Worm (Caenorhabditis elegans): ENCODE data around the gene F25H9.6.
A peak's percentile ranks its signal among the peaks of the same experiment; 100 is the strongest.

The F25H9.6 gene

DNA sequence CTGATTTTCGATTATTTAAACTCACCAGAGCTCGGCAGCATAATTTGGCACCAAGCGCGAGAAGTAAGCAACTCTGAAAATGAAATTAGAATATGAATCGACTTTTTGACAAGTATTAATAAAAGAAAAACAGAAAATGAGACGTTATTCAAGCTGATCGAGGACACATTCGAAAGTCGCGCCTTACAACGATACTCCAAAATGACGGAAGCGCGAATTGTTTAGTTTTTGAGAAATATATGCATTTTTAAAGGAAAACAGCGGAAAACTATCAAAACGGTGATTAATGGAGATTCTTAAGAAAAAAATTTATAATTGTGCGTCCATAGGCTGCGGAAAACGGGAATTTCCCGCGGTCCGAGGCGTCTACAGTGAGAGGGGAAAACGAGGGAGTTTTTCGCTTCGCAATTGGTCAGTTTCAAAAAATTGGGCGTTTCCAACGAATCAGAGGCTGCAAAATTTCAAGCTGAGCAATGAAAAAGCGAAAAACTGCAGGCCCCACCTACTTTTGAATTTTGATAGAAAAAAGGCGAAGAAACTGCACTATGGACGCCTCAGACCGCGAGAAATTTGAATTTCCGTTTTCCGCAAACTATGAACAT lies 30.6 kb downstream of the F25H9.6 start, which contains the start of gene mes-4:
mes-4 (minus strand) TSS at position 73 of the 602 bp plus-strand sequence.
- TF ChIP-seq blmp-1 (tag; optimal IDR thresholded peaks at IDR 0.05) (peak; percentile 4), efl-1 (optimal IDR thresholded peaks at IDR 0.05) (peak in 1 of 2 experiments; percentile 78), efl-1 (GFP tag; optimal IDR thresholded peaks at IDR 0.05 in 1 of 2) (peak; percentile 83 to 98), dpl-1 (GFP tag; optimal IDR thresholded peaks at IDR 0.05) (peak; percentile 62 to 86 (median 81)), C16A3.4 (tag; optimal IDR thresholded peaks at IDR 0.05) (no peak), lin-35 (GFP tag; optimal IDR thresholded peaks at IDR 0.05) (peak; percentile 51 to 87)

DNA sequence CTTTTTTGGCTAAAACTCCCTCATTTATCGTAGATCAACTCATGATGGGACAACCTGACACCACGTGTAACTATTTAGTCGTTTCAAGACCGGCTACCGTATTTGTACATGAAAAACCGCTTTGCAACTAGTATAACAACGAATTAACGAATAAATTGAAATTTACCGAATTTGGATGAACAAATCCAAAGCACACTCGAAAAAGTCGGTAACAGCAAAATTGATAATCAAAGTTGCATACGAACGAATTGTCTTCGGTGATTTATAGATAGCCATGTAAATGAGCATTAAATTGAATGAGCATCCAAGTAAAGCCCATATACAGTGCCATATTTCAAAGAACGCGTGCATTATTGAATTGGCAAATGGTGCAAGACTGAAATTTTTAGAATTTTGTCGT lies 35.8 kb downstream of the F25H9.6 start, which contains the start of gene srd-17:
srd-17 (minus strand) TSS at position 351 of the 400 bp plus-strand sequence.
- TF ChIP-seq ztf-11 (tag; optimal IDR thresholded peaks at IDR 0.05) (no peak), lin-39 (tag; optimal IDR thresholded peaks at IDR 0.05) (no peak), F16B12.6 (tag; optimal IDR thresholded peaks at IDR 0.05) (no peak), nhr-47 (tag; optimal IDR thresholded peaks at IDR 0.05) (no peak), lir-3 (tag; optimal IDR thresholded peaks at IDR 0.05; ENCODE audit: poor library complexity) (no peak), pag-3 (tag; optimal IDR thresholded peaks at IDR 0.05; ENCODE audit: borderline replicate concordance, insufficient read depth) (no peak), nhr-77 (tag; optimal IDR thresholded peaks at IDR 0.05) (no peak), unc-86 (tag; optimal IDR thresholded peaks at IDR 0.05) (no peak), efl-3 (GFP tag; optimal IDR thresholded peaks at IDR 0.05) (no peak)

DNA sequence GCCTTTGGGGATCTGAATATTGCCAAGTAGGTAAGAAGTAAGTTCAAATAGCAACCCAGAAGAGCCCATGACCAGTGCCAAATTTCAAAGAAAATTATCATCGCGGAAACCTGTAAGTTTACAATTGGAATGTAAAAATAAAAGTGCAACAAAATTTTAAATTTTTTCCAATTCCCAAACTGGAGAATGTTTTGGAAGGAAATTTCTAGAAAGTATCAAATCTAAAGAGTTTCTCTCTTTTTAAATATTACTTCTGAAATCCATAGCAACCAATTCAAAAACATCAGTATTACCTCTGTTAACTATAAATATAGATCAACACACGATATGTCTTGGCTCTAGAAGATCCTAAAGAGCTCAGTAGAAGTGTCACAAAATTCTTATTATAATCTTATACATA lies 39.5 kb downstream of the F25H9.6 start, which contains the start of gene srd-19:
srd-19 (minus strand) TSS at position 101 of the 400 bp plus-strand sequence.
- no peak for TF ChIP-seq aha-1 (tag; optimal IDR thresholded peaks at IDR 0.05)
- TF ChIP-seq irx-1 (tag; optimal IDR thresholded peaks at IDR 0.05) = no peak
- TF ChIP-seq ets-5 (GFP tag; IDR thresholded peaks at IDR 0.05) = no peak
- no peak for TF ChIP-seq ces-1 (GFP tag; optimal IDR thresholded peaks at IDR 0.05)
- no peak for TF ChIP-seq lir-3 (tag; optimal IDR thresholded peaks at IDR 0.05; ENCODE audit: poor library complexity)
- TF ChIP-seq zag-1 (tag; optimal IDR thresholded peaks at IDR 0.05) = no peak
- no peak for TF ChIP-seq fkh-4 (tag; optimal IDR thresholded peaks at IDR 0.05; ENCODE audit: borderline replicate concordance)
- no peak for TF ChIP-seq nhr-85 (tag)
- no peak for TF ChIP-seq pax-3 (tag; optimal IDR thresholded peaks at IDR 0.05)

DNA sequence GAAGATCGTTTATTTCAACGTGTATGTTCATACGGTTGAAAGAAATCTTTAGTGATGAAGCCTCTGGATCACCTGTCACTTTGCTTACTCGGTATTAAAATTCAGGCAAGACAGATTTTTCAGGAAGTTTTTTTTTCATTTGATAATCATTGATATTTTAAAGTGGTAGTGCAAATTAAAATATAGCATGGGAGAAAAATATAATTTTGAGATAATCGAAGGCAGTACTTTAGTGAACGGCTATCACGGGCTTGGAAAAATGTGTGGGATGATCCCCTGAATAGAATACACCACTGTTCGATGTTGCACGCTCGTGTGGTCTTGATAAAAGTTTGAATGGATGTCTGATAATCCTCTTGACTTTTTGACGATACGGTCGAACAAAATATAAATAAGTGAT lies 40.8 kb downstream of the F25H9.6 start:
- TF ChIP-seq hlh-4 (tag; optimal IDR thresholded peaks at IDR 0.05) = peak; percentile 52
- no peak for TF ChIP-seq alr-1 (tag; optimal IDR thresholded peaks at IDR 0.05; ENCODE audit: borderline replicate concordance)

DNA sequence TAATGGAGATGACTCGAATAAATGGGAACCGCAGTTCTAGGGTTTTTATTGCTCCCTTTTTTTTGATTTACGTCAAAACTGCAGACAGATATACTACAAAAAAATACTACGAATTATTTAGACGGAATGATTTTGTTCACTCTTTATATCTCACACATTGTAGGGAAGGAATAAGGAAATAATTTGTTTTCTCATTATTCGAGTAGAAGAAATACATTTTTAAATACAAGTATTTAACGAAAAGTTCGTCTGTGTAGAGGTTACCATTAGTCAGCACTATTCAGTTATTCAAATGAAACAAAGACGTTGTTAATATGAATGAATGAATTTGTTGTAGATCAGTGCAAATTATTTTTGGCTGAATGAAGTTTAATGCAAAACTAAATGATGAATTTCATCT lies 41.4 kb downstream of the F25H9.6 start, which contains the start of gene srd-18:
srd-18 (minus strand) TSS at position 101 of the 400 bp plus-strand sequence.
- TF ChIP-seq fkh-8 (tag; optimal IDR thresholded peaks at IDR 0.05) = no peak
- no peak for TF ChIP-seq lin-35 (GFP tag; optimal IDR thresholded peaks at IDR 0.05)
- no peak for TF ChIP-seq mef-2 (tag; optimal IDR thresholded peaks at IDR 0.05)
- TF ChIP-seq sptf-1 (tag; optimal IDR thresholded peaks at IDR 0.05) = no peak
- TF ChIP-seq snpc-4 (tag; optimal IDR thresholded peaks at IDR 0.05) = no peak

DNA sequence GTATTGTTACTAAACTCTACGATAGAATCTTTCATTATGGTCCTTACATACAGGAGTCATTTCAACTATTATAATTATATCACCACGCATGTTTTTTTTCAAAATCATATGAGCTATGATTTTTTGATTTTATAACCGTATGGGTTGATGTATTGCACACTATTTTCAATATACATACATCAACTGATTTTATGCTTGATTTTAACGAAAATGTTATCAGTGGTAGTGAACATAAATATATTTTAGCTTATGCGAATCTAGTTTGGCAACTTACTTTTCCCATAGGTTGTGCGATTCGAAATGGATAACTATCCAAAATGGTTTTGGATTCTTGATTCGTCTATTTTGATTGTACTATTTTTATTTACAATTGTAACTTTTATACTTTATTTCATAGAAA lies 44.6 kb downstream of the F25H9.6 start, which contains the start of gene srv-10:
srv-10 (plus strand) TSS at position 301 of the 400 bp plus-strand sequence.
- TF ChIP-seq F16B12.6 (tag; optimal IDR thresholded peaks at IDR 0.05) (no peak), ceh-82 (tag; optimal IDR thresholded peaks at IDR 0.05) (no peak), ces-1 (GFP tag; optimal IDR thresholded peaks at IDR 0.05) (no peak), mep-1 (tag; optimal IDR thresholded peaks at IDR 0.05) (no peak), isw-1 (GFP tag; IDR thresholded peaks at IDR 0.05) (no peak)
